Fruit fly (Drosophila melanogaster): ENCODE measurements around the gene LSm-4.

The LSm-4 gene

dm6 chr2L:10381890-10382450 lies 23.0 kb downstream of the LSm-4 start, which contains the start of gene CG5096 (continued):
- TF ChIP-seq BtbVII (GFP tag; optimal IDR thresholded peaks at IDR 0.05), result peak; percentile 90
- TF ChIP-seq HmgD (GFP tag; optimal IDR thresholded peaks at IDR 0.05), result no peak
- TF ChIP-seq CG2116 (GFP tag; optimal IDR thresholded peaks at IDR 0.05), result peak; percentile 49
- TF ChIP-seq MBD-R2 (GFP tag; IDR thresholded peaks at IDR 0.05), result peak; percentile 79; the same call in 1 of the 2 replicates
- no peak for TF ChIP-seq CG33557 (GFP tag; optimal IDR thresholded peaks at IDR 0.05)
- TF ChIP-seq fd64A (GFP tag; optimal IDR thresholded peaks at IDR 0.05), result no peak
- peak; percentile 66 for TF ChIP-seq zen (tag; optimal IDR thresholded peaks at IDR 0.05)
- TF ChIP-seq Sry-β (GFP tag; optimal IDR thresholded peaks at IDR 0.05), result peak; percentile 22
- TF ChIP-seq CG4730 (GFP tag; IDR thresholded peaks at IDR 0.05), result peak; percentile 80
- no peak for TF ChIP-seq Hr39 (optimal IDR thresholded peaks at IDR 0.05)
- TF ChIP-seq CG1647 (GFP tag; optimal IDR thresholded peaks at IDR 0.05), result peak; percentile 67
- TF ChIP-seq NC2α (GFP tag; optimal IDR thresholded peaks at IDR 0.05), result peak; percentile 33
- TF ChIP-seq az2 (GFP tag; optimal IDR thresholded peaks at IDR 0.05), result peak; percentile 79
- TF ChIP-seq CG15696 (tag; optimal IDR thresholded peaks at IDR 0.05), result peak; percentile 42
- peak; percentile 92 for TF ChIP-seq CG11504 (tag; optimal IDR thresholded peaks at IDR 0.05)
- TF ChIP-seq tll (GFP tag; optimal IDR thresholded peaks at IDR 0.05), result no peak
- peak; percentile 80 for TF ChIP-seq CG10979 (tag; optimal IDR thresholded peaks at IDR 0.05)
- TF ChIP-seq CG11093 (GFP tag; IDR thresholded peaks at IDR 0.05), result peak; percentile 65; the same call in 1 of the 3 replicates
- TF ChIP-seq Myb (GFP tag; optimal IDR thresholded peaks at IDR 0.05), result peak; percentile 68
- peak; percentile 85 for TF ChIP-seq B-H1 (GFP tag; IDR thresholded peaks at IDR 0.05)
- TF ChIP-seq CG11560 (tag; IDR thresholded peaks at IDR 0.05), result no peak
- peak; percentile 83 for TF ChIP-seq Sox100B (GFP tag; optimal IDR thresholded peaks at IDR 0.05)
- peak; percentile 87 for TF ChIP-seq CG11456 (GFP tag; IDR thresholded peaks at IDR 0.05)
- peak; percentile 46 for TF ChIP-seq CG10274 (GFP tag; optimal IDR thresholded peaks at IDR 0.05)
- TF ChIP-seq en (GFP tag; optimal IDR thresholded peaks at IDR 0.05), result peak; percentile 72
- TF ChIP-seq CG14710 (tag; optimal IDR thresholded peaks at IDR 0.05), result peak; percentile 67
- TF ChIP-seq Gug (GFP tag; IDR thresholded peaks at IDR 0.05), result no peak
- TF ChIP-seq NfI (GFP tag; optimal IDR thresholded peaks at IDR 0.05), result peak; percentile 89
- no peak for TF ChIP-seq ab (GFP tag; optimal IDR thresholded peaks at IDR 0.05)
- peak; percentile 91 for TF ChIP-seq mirr (GFP tag; optimal IDR thresholded peaks at IDR 0.05)
- TF ChIP-seq crc (GFP tag; optimal IDR thresholded peaks at IDR 0.05), result peak; percentile 79
- no peak for TF ChIP-seq sc (optimal IDR thresholded peaks at IDR 0.05)
- TF ChIP-seq sc (GFP tag; optimal IDR thresholded peaks at IDR 0.05), result peak; percentile 51
- peak in 1 of 2 experiments; percentile 78 for TF ChIP-seq eve (GFP tag; optimal IDR thresholded peaks at IDR 0.05)
- no peak for TF ChIP-seq bbx (GFP tag; IDR thresholded peaks at IDR 0.05; ENCODE audit: partially characterized antibody)
- TF ChIP-seq gsb-n (tag; optimal IDR thresholded peaks at IDR 0.05), result peak; percentile 72
- TF ChIP-seq ro (GFP tag; IDR thresholded peaks at IDR 0.05), result peak; percentile 39; the same call in 1 of the 2 replicates
- peak; percentile 70 for TF ChIP-seq Atf-2 (GFP tag; optimal IDR thresholded peaks at IDR 0.05)
- 0 out of 3 replicates have a peak, but pooled peaks have one; percentile 47 for TF ChIP-seq jigr1 (GFP tag; IDR thresholded peaks at IDR 0.05)
- TF ChIP-seq ranshi (GFP tag; IDR thresholded peaks at IDR 0.05), result peak; percentile 91; the same call in 1 of the 2 replicates
- peak; percentile 84 for TF ChIP-seq fd96Cb (tag; optimal IDR thresholded peaks at IDR 0.05)
- TF ChIP-seq slou (GFP tag; optimal IDR thresholded peaks at IDR 0.05), result peak; percentile 10
- peak; percentile 67 for TF ChIP-seq CG4820 (GFP tag; optimal IDR thresholded peaks at IDR 0.05)
- no peak for TF ChIP-seq Trl (optimal IDR thresholded peaks at IDR 0.05)
- peak; percentile 74 for TF ChIP-seq Trl (GFP tag; optimal IDR thresholded peaks at IDR 0.05)
- peak; percentile 46 for TF ChIP-seq CG30020 (tag; optimal IDR thresholded peaks at IDR 0.05)
- TF ChIP-seq trem (tag; optimal IDR thresholded peaks at IDR 0.05), result peak; percentile 75
- no peak for TF ChIP-seq CG42726 (GFP tag; IDR thresholded peaks at IDR 0.05; ENCODE audit: partially characterized antibody)
- TF ChIP-seq CG32772 (GFP tag; IDR thresholded peaks at IDR 0.05), result peak; percentile 79
- no peak for TF ChIP-seq mld (GFP tag; IDR thresholded peaks at IDR 0.05; ENCODE audit: partially characterized antibody)
- TF ChIP-seq sd (tag; optimal IDR thresholded peaks at IDR 0.05), result peak; percentile 91

All from whole organism, embryonic.